Worm (Caenorhabditis elegans) whole organism, L4 larva: ENCODE data around the gene chat-1.

Source experiments
- D1046.2 ChIP-seq: fragments of 200-800 bp; sonication (Bioruptor generic); IDR thresholded peaks from 2 replicates; pipeline ENCODE4 v1.3.6; 2022; ENCODE audit warnings: missing genetic modification characterization, missing compliant biosample characterization
- ZK337.2 ChIP-seq: fragments of 200-800 bp; sonication (Bioruptor generic); IDR thresholded peaks from 2 replicates; pipeline ENCODE4 v1.3.6; 2022; ENCODE audit warnings: missing genetic modification reagents, missing genetic modification characterization, missing compliant biosample characterization
- ZK546.5 ChIP-seq, 2 experiments: sonication (generic microtip); optimal IDR thresholded peaks; 2 replicates each; lab custom pipeline; 2017; ENCODE audit warnings: missing biosample characterization in 2 of 2, missing genetic modification characterization in 2 of 2
- aha-1 ChIP-seq: fragments of 150-350 bp; peaks from one replicate; lab custom pipeline; 2014; ENCODE audit warnings: missing biosample characterization, missing genetic modification characterization
- ceh-20 ChIP-seq: fragments of 200-800 bp; sonication (Bioruptor generic); IDR thresholded peaks from 2 replicates; pipeline ENCODE4 v1.3.6; 2022; ENCODE audit warnings: missing genetic modification reagents, missing genetic modification characterization, missing compliant biosample characterization
- ceh-62 ChIP-seq: sonication (generic microtip); optimal IDR thresholded peaks from 2 replicates; lab custom pipeline; 2017; ENCODE audit warnings: missing biosample characterization, missing genetic modification characterization
- ceh-82 ChIP-seq: sonication (generic microtip); optimal IDR thresholded peaks from 2 replicates; lab custom pipeline; 2017; ENCODE audit warnings: missing biosample characterization, missing genetic modification characterization
- ces-1 ChIP-seq: fragments of 150-350 bp; sonication (generic microtip); optimal IDR thresholded peaks from 4 replicates; lab custom pipeline; 2014; ENCODE audit warnings: missing biosample characterization, missing genetic modification reagents, missing genetic modification characterization
- cey-2 ChIP-seq: sonication (generic microtip); optimal IDR thresholded peaks from 3 replicates; lab custom pipeline; 2017; ENCODE audit warnings: missing genetic modification characterization, mild to moderate bottlenecking, missing compliant biosample characterization, antibody characterized with exemption, borderline replicate concordance; ENCODE audit not compliant: insufficient read depth
- daf-12 ChIP-seq: fragments of 150-350 bp; optimal IDR thresholded peaks from 2 replicates; lab custom pipeline; 2014; ENCODE audit warnings: missing biosample characterization, missing genetic modification reagents, missing genetic modification characterization
- dmd-6 ChIP-seq: fragments of 200-800 bp; sonication (Bioruptor generic); IDR thresholded peaks from 2 replicates; pipeline ENCODE4 v1.3.6; 2022; ENCODE audit warnings: missing genetic modification reagents, missing genetic modification characterization, missing compliant biosample characterization
- dpl-1 ChIP-seq: fragments of 150-350 bp; optimal IDR thresholded peaks from 2 replicates; lab custom pipeline; 2014; ENCODE audit warnings: missing biosample characterization, missing genetic modification reagents, missing genetic modification characterization
- egl-27 ChIP-seq: sonication (generic microtip); optimal IDR thresholded peaks from 3 replicates; lab custom pipeline; 2017; ENCODE audit warnings: missing biosample characterization, missing genetic modification reagents, missing genetic modification characterization
- fkh-10 ChIP-seq: fragments of 150-350 bp; optimal IDR thresholded peaks from 2 replicates; lab custom pipeline; 2014; ENCODE audit warnings: missing biosample characterization, missing genetic modification reagents, missing genetic modification characterization
- fos-1 ChIP-seq: fragments of 150-350 bp; optimal IDR thresholded peaks from 2 replicates; lab custom pipeline; 2014; ENCODE audit warnings: missing biosample characterization, missing genetic modification characterization
- gei-8 ChIP-seq: fragments of 200-800 bp; sonication (Bioruptor generic); optimal IDR thresholded peaks from 2 replicates; lab custom pipeline; 2018; ENCODE audit warnings: mild to moderate bottlenecking, missing genetic modification characterization, missing compliant biosample characterization
- hif-1 ChIP-seq, 2 experiments: sonication (generic microtip); optimal IDR thresholded peaks; 2 replicates each; lab custom pipeline; 2016 to 2017; ENCODE audit warnings: missing compliant biosample characterization in 2 of 2, missing genetic modification characterization in 2 of 2, missing genetic modification reagents in 2 of 2, missing genotype in 2 of 2, mild to moderate bottlenecking in 1 of 2
- hmg-1.1 ChIP-seq: fragments of 200-800 bp; sonication (Bioruptor generic); IDR thresholded peaks from 2 replicates; pipeline ENCODE4 v1.3.6; 2022; ENCODE audit warnings: missing genetic modification reagents, missing genetic modification characterization, missing compliant biosample characterization
- lim-7 ChIP-seq: fragments of 200-800 bp; sonication (Bioruptor generic); IDR thresholded peaks from 2 replicates; pipeline ENCODE4 v1.3.6; 2022; ENCODE audit warnings: missing genetic modification characterization, missing compliant biosample characterization
- lin-1 ChIP-seq: fragments of 200-800 bp; sonication (Bioruptor generic); IDR thresholded peaks from 2 replicates; pipeline ENCODE4 v1.3.6; 2022; ENCODE audit warnings: missing genetic modification reagents, missing genetic modification characterization, missing compliant biosample characterization
- lin-15B ChIP-seq: fragments of 150-350 bp; sonication (generic microtip); optimal IDR thresholded peaks from 3 replicates; lab custom pipeline; 2014; ENCODE audit warnings: missing biosample characterization, missing genetic modification characterization
- lin-39 ChIP-seq: fragments of 150-350 bp; optimal IDR thresholded peaks from 2 replicates; lab custom pipeline; 2014; ENCODE audit warnings: missing biosample characterization, missing genetic modification reagents, missing genetic modification characterization
- mdt-29 ChIP-seq: fragments of 200-800 bp; sonication (Bioruptor generic); IDR thresholded peaks from 2 replicates; pipeline ENCODE4 v1.3.6; 2022; ENCODE audit warnings: missing genetic modification reagents, missing genetic modification characterization, missing compliant biosample characterization
- mes-2 ChIP-seq: sonication (generic microtip); optimal IDR thresholded peaks from 2 replicates; lab custom pipeline; 2016; ENCODE audit warnings: missing genotype, mild to moderate bottlenecking, missing genetic modification characterization, missing compliant biosample characterization; ENCODE audit not compliant: poor library complexity, severe bottlenecking
- nhr-10 ChIP-seq: fragments of 150-350 bp; optimal IDR thresholded peaks from 2 replicates; lab custom pipeline; 2014; ENCODE audit warnings: missing biosample characterization, missing genetic modification characterization
- nhr-237 ChIP-seq: sonication (generic microtip); optimal IDR thresholded peaks from 2 replicates; lab custom pipeline; 2017; ENCODE audit warnings: missing biosample characterization, missing genetic modification characterization
- nhr-48 ChIP-seq: sonication (generic microtip); optimal IDR thresholded peaks from 2 replicates; lab custom pipeline; 2016; ENCODE audit warnings: mild to moderate bottlenecking, missing genetic modification characterization, missing compliant biosample characterization
- nhr-76 ChIP-seq: fragments of 150-350 bp; optimal IDR thresholded peaks from 2 replicates; lab custom pipeline; 2014; ENCODE audit warnings: missing biosample characterization, missing genetic modification characterization
- sdz-12 ChIP-seq: fragments of 200-800 bp; sonication (Bioruptor generic); optimal IDR thresholded peaks from 2 replicates; lab custom pipeline; 2018; ENCODE audit warnings: mild to moderate bottlenecking, missing genetic modification characterization, missing compliant biosample characterization
- set-16 ChIP-seq: fragments of 200-800 bp; sonication (Bioruptor generic); IDR thresholded peaks from 2 replicates; pipeline ENCODE4 v1.3.6; 2022; ENCODE audit warnings: missing genetic modification reagents, missing genetic modification characterization, missing compliant biosample characterization
- skn-1 ChIP-seq: fragments of 150-350 bp; optimal IDR thresholded peaks from 2 replicates; lab custom pipeline; 2014; ENCODE audit warnings: missing biosample characterization, missing genetic modification characterization
- tra-1 ChIP-seq: fragments of 200-800 bp; sonication (Bioruptor generic); IDR thresholded peaks from 2 replicates; pipeline ENCODE4 v1.3.6; 2022; ENCODE audit warnings: missing genetic modification reagents, missing genetic modification characterization, missing compliant biosample characterization
- unc-130 ChIP-seq: sonication (generic microtip); optimal IDR thresholded peaks from 2 replicates; lab custom pipeline; 2016; ENCODE audit warnings: missing genetic modification reagents, missing genetic modification characterization, missing compliant biosample characterization
- unc-62 ChIP-seq, 3 experiments: fragments of 150-350 bp in 1 of 3; sonication (generic microtip); optimal IDR thresholded peaks in 2 of 3; peaks in 1 of 3; 1 replicate in 1 of 3; 2 replicates in 2 of 3; lab custom pipeline; 2014 to 2017; ENCODE audit warnings: missing biosample characterization in 3 of 3, missing genetic modification characterization in 3 of 3, missing genetic modification reagents in 3 of 3, missing genotype in 1 of 3
- zfp-2 ChIP-seq: sonication (generic microtip); optimal IDR thresholded peaks from 2 replicates; lab custom pipeline; 2016; ENCODE audit warnings: mild to moderate bottlenecking, missing genetic modification characterization, missing compliant biosample characterization

The chat-1 gene

ce11 chrIV:4411948-4412335 is 35.2 kb upstream of the chat-1 start:
- no peak for TF ChIP-seq egl-27 (tag; lab: Kevin White, UChicago)
- TF ChIP-seq ceh-82, result no peak
- no peak for TF ChIP-seq hmg-1.1 (GFP tag; lab: Robert Waterston, UW)
- peak; percentile 67 for TF ChIP-seq set-16
- no peak for TF ChIP-seq skn-1
- TF ChIP-seq ZK337.2, result no peak
- no peak for TF ChIP-seq gei-8 (GFP tag; lab: Kevin White, UChicago)

ce11 chrIV:4413114-4413513 is 34.0 kb upstream of the chat-1 start:
- TF ChIP-seq zfp-2 (tag; lab: Kevin White, UChicago) (no peak), hif-1 (tag; optimal IDR thresholded peaks at IDR 0.05; lab: Kevin White, UChicago) (no peak), D1046.2 (no peak), ces-1 (no peak), lin-39 (tag; lab: Kevin White, UChicago) (no peak), daf-12 (no peak), aha-1 (tag; lab: Kevin White, UChicago) (peak; percentile 86), nhr-10 (no peak), dmd-6 (no peak), unc-130 (GFP tag; lab: Kevin White, UChicago) (no peak), gei-8 (GFP tag; lab: Kevin White, UChicago) (peak; percentile 18), sdz-12 (peak; percentile 10), unc-62 (GFP tag; optimal IDR thresholded peaks at IDR 0.05 in 1 of 2; lab: Kevin White, UChicago) (peak in 1 of 2 experiments; percentile 84), unc-62 (tag; optimal IDR thresholded peaks at IDR 0.05; lab: Kevin White, UChicago) (no peak), mdt-29 (GFP tag; lab: Robert Waterston, UW) (no peak), fos-1 (no peak), tra-1 (GFP tag; lab: Robert Waterston, UW) (no peak), ceh-62 (no peak), ceh-20 (GFP tag; lab: Robert Waterston, UW) (no peak), egl-27 (tag; lab: Kevin White, UChicago) (no peak), mes-2 (tag; lab: Kevin White, UChicago) (no peak)

- TF ChIP-seq lin-1 (GFP tag; lab: Robert Waterston, UW) (no peak), cey-2 (tag; lab: Kevin White, UChicago) (no peak), dpl-1 (GFP tag; lab: Kevin White, UChicago) (no peak), nhr-237 (tag; lab: Kevin White, UChicago) (no peak), ZK546.5 (tag; optimal IDR thresholded peaks at IDR 0.05; lab: Kevin White, UChicago) (no peak), daf-12 (no peak), skn-1 (no peak), zfp-2 (tag; lab: Kevin White, UChicago) (no peak), mes-2 (tag; lab: Kevin White, UChicago) (no peak), fos-1 (no peak), lin-15B (tag; lab: Kevin White, UChicago) (no peak), lim-7 (no peak), nhr-76 (tag; lab: Kevin White, UChicago) (no peak), nhr-48 (no peak)
- TF ChIP-seq, all 104 proteins: peak for 0
These were observed 25.1 kb upstream of the chat-1 start, which contains the start of gene clec-175 for ce11 chrIV:4422029-4422428. TSS of gene clec-175 (plus strand) at chrIV:4422329.

ce11 chrIV:4423026-4423425 is 24.1 kb upstream of the chat-1 start:
- peak in 1 of 2 experiments; percentile 95 for TF ChIP-seq unc-62 (GFP tag; optimal IDR thresholded peaks at IDR 0.05 in 1 of 2; lab: Kevin White, UChicago)
- TF ChIP-seq unc-62 (tag; optimal IDR thresholded peaks at IDR 0.05; lab: Kevin White, UChicago), result no peak
- no peak for TF ChIP-seq mdt-29 (GFP tag; lab: Robert Waterston, UW)

ce11 chrIV:4423885-4424284 is 23.2 kb upstream of the chat-1 start:
- no peak for TF ChIP-seq fkh-10 (GFP tag; lab: Kevin White, UChicago)
- TF ChIP-seq unc-62 (GFP tag; optimal IDR thresholded peaks at IDR 0.05 in 1 of 2; lab: Kevin White, UChicago), result peak in 1 of 2 experiments; percentile 55
- TF ChIP-seq unc-62 (tag; optimal IDR thresholded peaks at IDR 0.05; lab: Kevin White, UChicago), result no peak
